Worm (Caenorhabditis elegans): ENCODE results near the gene otpl-7.
A peak's percentile ranks its signal among the peaks of the same experiment; 100 is the strongest.

DNA sequence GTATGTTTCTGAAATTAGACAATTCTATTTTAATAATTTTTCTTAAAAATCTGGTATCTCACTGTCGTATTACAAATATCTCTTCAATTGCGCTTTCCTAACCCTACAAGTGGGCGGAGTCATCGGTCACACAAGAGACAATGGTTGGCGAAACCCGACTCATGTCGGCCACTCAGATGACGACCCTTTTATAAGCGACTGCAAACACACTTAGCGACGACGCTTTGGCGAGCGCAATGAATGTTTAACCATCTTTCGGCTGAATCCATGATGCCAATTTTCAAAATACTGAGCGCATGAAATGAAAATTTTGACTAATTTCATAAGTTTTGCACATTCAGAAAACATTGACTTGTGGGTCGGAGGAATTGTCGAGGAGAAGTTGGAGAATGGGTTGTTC, 21.0 kb upstream of the otpl-7 start:
- peak; percentile 73 for TF ChIP-seq ces-1 (GFP tag; optimal IDR thresholded peaks at IDR 0.05)
- TF ChIP-seq nhr-28 (tag; optimal IDR thresholded peaks at IDR 0.05) = peak; percentile 95

All from whole organism, mixed stage, embryonic.